Fruit fly (Drosophila melanogaster): ENCODE data around the gene CG31643.

CG31643 gene

DNA sequence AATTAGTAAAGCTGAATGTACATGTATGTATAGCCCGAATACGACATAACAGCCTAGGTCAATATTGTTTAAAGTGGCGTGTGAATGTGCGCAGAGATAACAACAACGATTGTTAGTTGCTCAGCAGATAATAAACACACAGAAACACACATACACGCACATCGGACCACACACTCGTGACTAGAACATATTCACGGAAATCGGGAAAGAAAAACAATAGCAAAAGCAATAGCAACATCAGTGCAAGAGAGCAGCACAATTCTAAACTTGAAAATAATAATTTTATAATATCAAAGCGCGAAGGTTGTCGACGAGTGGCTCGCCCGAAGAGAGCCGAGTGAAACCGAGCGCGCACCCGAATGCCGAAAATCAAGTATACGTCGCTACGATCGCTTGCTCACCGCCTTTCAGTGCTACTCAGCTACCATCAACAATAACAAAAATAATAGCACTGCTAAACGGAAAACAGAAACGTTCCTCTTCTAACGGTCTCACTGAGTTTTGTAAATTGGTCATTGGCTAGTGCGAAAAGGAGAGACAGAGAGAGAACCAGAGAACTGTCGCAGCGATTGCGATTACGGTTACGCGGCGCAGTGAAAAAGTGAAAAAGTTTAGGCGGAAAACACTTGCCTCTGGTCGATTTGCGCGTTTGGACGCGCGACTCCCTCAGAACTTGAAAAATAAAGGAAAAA is 45.2 kb downstream of the CG31643 start (continued):
- TF ChIP-seq CG13424 (tag; optimal IDR thresholded peaks at IDR 0.05), result peak; percentile 7
- peak; percentile 8 for TF ChIP-seq schlank (tag; optimal IDR thresholded peaks at IDR 0.05)
- TF ChIP-seq Deaf1 (tag; optimal IDR thresholded peaks at IDR 0.05), result peak; percentile 99
- TF ChIP-seq nerfin-2 (GFP tag; IDR thresholded peaks at IDR 0.05; ENCODE audit: partially characterized antibody), result no peak
- no peak for TF ChIP-seq HLHmδ (GFP tag; optimal IDR thresholded peaks at IDR 0.05)
- 0 out of 2 replicates have a peak, but pooled peaks have one; percentile 5 for TF ChIP-seq sob (GFP tag; IDR thresholded peaks at IDR 0.05)
- TF ChIP-seq Bdp1 (GFP tag; optimal IDR thresholded peaks at IDR 0.05), result peak; percentile 8
- peak; percentile 1 for TF ChIP-seq Sox102F (GFP tag; optimal IDR thresholded peaks at IDR 0.05)
- TF ChIP-seq CG12155 (GFP tag; optimal IDR thresholded peaks at IDR 0.05), result peak; percentile 27
- TF ChIP-seq caup (GFP tag; optimal IDR thresholded peaks at IDR 0.05; ENCODE audit: severe bottlenecking), result peak; percentile 55
- TF ChIP-seq CG3281 (GFP tag; optimal IDR thresholded peaks at IDR 0.05), result peak; percentile 32
- 0 out of 3 replicates have a peak, but pooled peaks have one; percentile 21 for TF ChIP-seq vnd (GFP tag; IDR thresholded peaks at IDR 0.05; ENCODE audit: partially characterized antibody)
- peak; percentile 25 for TF ChIP-seq CG17912 (GFP tag; optimal IDR thresholded peaks at IDR 0.05)
- TF ChIP-seq salm (tag; optimal IDR thresholded peaks at IDR 0.05), result peak; percentile 11
- TF ChIP-seq CG33557 (GFP tag; optimal IDR thresholded peaks at IDR 0.05), result peak; percentile 36
- TF ChIP-seq C15 (GFP tag; IDR thresholded peaks at IDR 0.05), result no peak
- no peak for TF ChIP-seq Dll (GFP tag; IDR thresholded peaks at IDR 0.05; ENCODE audit: partially characterized antibody)
- peak; percentile 55 for TF ChIP-seq CG13894 (tag; optimal IDR thresholded peaks at IDR 0.05)
- peak; percentile 5 for TF ChIP-seq CG7556 (GFP tag; optimal IDR thresholded peaks at IDR 0.05)
- TF ChIP-seq CG8290 (GFP tag; optimal IDR thresholded peaks at IDR 0.05), result no peak
- peak; percentile 5 to 61 for TF ChIP-seq CG8290 (tag; optimal IDR thresholded peaks at IDR 0.05)
- peak; percentile 70 for TF ChIP-seq CG12769 (tag; optimal IDR thresholded peaks at IDR 0.05)
- no peak for TF ChIP-seq ken (GFP tag; IDR thresholded peaks at IDR 0.05)
- no peak for TF ChIP-seq D19B (GFP tag; optimal IDR thresholded peaks at IDR 0.05)
- TF ChIP-seq BtbVII (GFP tag; optimal IDR thresholded peaks at IDR 0.05), result no peak
- TF ChIP-seq HHEX (GFP tag; optimal IDR thresholded peaks at IDR 0.05), result peak; percentile 45
- no peak for TF ChIP-seq CG3847 (GFP tag; IDR thresholded peaks at IDR 0.05)
- TF ChIP-seq grn (GFP tag; optimal IDR thresholded peaks at IDR 0.05), result peak; percentile 59
- TF ChIP-seq gem (tag; optimal IDR thresholded peaks at IDR 0.05), result peak; percentile 19
- peak; percentile 46 for TF ChIP-seq Meics (GFP tag; optimal IDR thresholded peaks at IDR 0.05)
- TF ChIP-seq wor (GFP tag; IDR thresholded peaks at IDR 0.05), result no peak
- peak; percentile 56 for TF ChIP-seq lab (GFP tag; optimal IDR thresholded peaks at IDR 0.05)
- no peak for TF ChIP-seq CG9437 (GFP tag; optimal IDR thresholded peaks at IDR 0.05)
- 0 out of 3 replicates have a peak, but pooled peaks have one; percentile 13 for TF ChIP-seq CG6791 (GFP tag; IDR thresholded peaks at IDR 0.05; ENCODE audit: partially characterized antibody)
- TF ChIP-seq dmrt11E (tag; optimal IDR thresholded peaks at IDR 0.05), result no peak
- no peak for TF ChIP-seq CG6272 (GFP tag; IDR thresholded peaks at IDR 0.05)
- no peak for TF ChIP-seq gsb (GFP tag; IDR thresholded peaks at IDR 0.05)
- peak; percentile 52 for TF ChIP-seq CG4328 (GFP tag; optimal IDR thresholded peaks at IDR 0.05)
- peak in 1 of 2 experiments; percentile 70 for TF ChIP-seq Pdp1 (GFP tag; optimal IDR thresholded peaks at IDR 0.05)
- no peak for TF ChIP-seq CG14667 (GFP tag; IDR thresholded peaks at IDR 0.05)
- TF ChIP-seq CG18599 (GFP tag; optimal IDR thresholded peaks at IDR 0.05), result peak; percentile 25
- TF ChIP-seq Sox100B (GFP tag; optimal IDR thresholded peaks at IDR 0.05), result peak; percentile 35
- peak; percentile 4 for TF ChIP-seq CG2678 (tag; optimal IDR thresholded peaks at IDR 0.05)
- peak; percentile 0 for TF ChIP-seq CHES-1-like (GFP tag; optimal IDR thresholded peaks at IDR 0.05)
- TF ChIP-seq Neu2 (GFP tag; optimal IDR thresholded peaks at IDR 0.05; ENCODE audit: borderline replicate concordance), result no peak
- no peak for TF ChIP-seq CG15696 (tag; optimal IDR thresholded peaks at IDR 0.05)
- TF ChIP-seq Nf-YC (tag; optimal IDR thresholded peaks at IDR 0.05), result peak; percentile 57
- TF ChIP-seq klu (GFP tag; IDR thresholded peaks at IDR 0.05), result no peak

Measured in whole organism, embryonic.